Worm (Caenorhabditis elegans) whole organism, midembryonic: Measurements from ENCODE around the gene ref-1.

ENCODE experiments used
- flt-1 ChIP-seq: fragments of 200-800 bp; sonication (Bioruptor generic); IDR thresholded peaks from 2 replicates; pipeline ENCODE4 v1.3.6; 2022; ENCODE audit warnings: missing genetic modification characterization, missing compliant biosample characterization
- klf-2 ChIP-seq: fragments of 200-800 bp; sonication (Bioruptor generic); conservative IDR thresholded peaks from 2 replicates; pipeline ENCODE4 v1.3.6; 2022; ENCODE audit warnings: missing genetic modification reagents, missing genetic modification characterization, missing compliant biosample characterization
- tab-1 ChIP-seq: fragments of 200-800 bp; sonication (Bioruptor generic); IDR thresholded peaks from 2 replicates; pipeline ENCODE4 v1.3.6; 2022; ENCODE audit warnings: missing genetic modification characterization, missing compliant biosample characterization

ce11 chrII:10222577-10222976, 4.3 kb downstream of the ref-1 start, which contains the start of gene plc-3:
- TF ChIP-seq flt-1 (GFP tag; lab: Robert Waterston, UW) (no peak), klf-2 (no peak), tab-1 (GFP tag; lab: Robert Waterston, UW) (no peak)
